Fruit fly (Drosophila melanogaster): ENCODE measurements around the gene CG16700.

The CG16700 gene

dm6 chrX:17091062-17091904 lies at the start of gene CG16700, which contains the start of gene CG4991:
TSS of gene CG16700 (plus strand) at chrX:17091854.
TSS of gene CG4991 (plus strand) at chrX:17091854.
- no peak for TF ChIP-seq mld (GFP tag; IDR thresholded peaks at IDR 0.05; ENCODE audit: partially characterized antibody)
- TF ChIP-seq Ravus (GFP tag; IDR thresholded peaks at IDR 0.05) = 0 out of 2 replicates have a peak, but pooled peaks have one; percentile 7
- no peak for TF ChIP-seq Atf3 (GFP tag; optimal IDR thresholded peaks at IDR 0.05)
- TF ChIP-seq esg (GFP tag; conservative IDR thresholded peaks at IDR 0.05) = peak; percentile 60
- TF ChIP-seq pan (optimal IDR thresholded peaks at IDR 0.05) = no peak
- peak in 1 of 2 experiments; percentile 70 for TF ChIP-seq pan (GFP tag; optimal IDR thresholded peaks at IDR 0.05 in 1 of 2, IDR thresholded peaks at IDR 0.05 in 1 of 2)
- TF ChIP-seq tx (GFP tag; optimal IDR thresholded peaks at IDR 0.05) = no peak
- no peak for TF ChIP-seq Ets97D (GFP tag; optimal IDR thresholded peaks at IDR 0.05)
- no peak for TF ChIP-seq CG7786 (GFP tag; optimal IDR thresholded peaks at IDR 0.05)
- TF ChIP-seq Kr (GFP tag; optimal IDR thresholded peaks at IDR 0.05) = no peak
- peak; percentile 47; the same call in 2 of the 3 replicates for TF ChIP-seq B-H1 (GFP tag; IDR thresholded peaks at IDR 0.05)
- peak; percentile 36 for TF ChIP-seq Camta (GFP tag; optimal IDR thresholded peaks at IDR 0.05)
- TF ChIP-seq toy (GFP tag; IDR thresholded peaks at IDR 0.05) = 0 out of 2 replicates have a peak, but pooled peaks have one; percentile 27
- no peak for TF ChIP-seq pum (GFP tag; optimal IDR thresholded peaks at IDR 0.05)
- no peak for TF ChIP-seq TFAM (GFP tag; optimal IDR thresholded peaks at IDR 0.05)
- no peak for TF ChIP-seq Sry-δ (GFP tag; optimal IDR thresholded peaks at IDR 0.05)
- peak; percentile 87 for TF ChIP-seq CG12659 (GFP tag; optimal IDR thresholded peaks at IDR 0.05)
- TF ChIP-seq jumu (GFP tag; optimal IDR thresholded peaks at IDR 0.05) = no peak
- peak; percentile 42 for TF ChIP-seq CG30431 (GFP tag; optimal IDR thresholded peaks at IDR 0.05)
- peak; percentile 76 for TF ChIP-seq cwo (GFP tag; optimal IDR thresholded peaks at IDR 0.05)
- no peak for TF ChIP-seq CG3838 (GFP tag; optimal IDR thresholded peaks at IDR 0.05)
- TF ChIP-seq Hmx (GFP tag; optimal IDR thresholded peaks at IDR 0.05) = no peak
- peak; percentile 61 for TF ChIP-seq Hsf (GFP tag; optimal IDR thresholded peaks at IDR 0.05)
- no peak for TF ChIP-seq C15 (GFP tag; IDR thresholded peaks at IDR 0.05)
- TF ChIP-seq CG10209 (GFP tag; optimal IDR thresholded peaks at IDR 0.05) = peak; percentile 80
- peak; percentile 46 for TF ChIP-seq salm (tag; optimal IDR thresholded peaks at IDR 0.05)
- no peak for TF ChIP-seq ap (GFP tag; IDR thresholded peaks at IDR 0.05)
- TF ChIP-seq CG1233 (GFP tag; optimal IDR thresholded peaks at IDR 0.05) = peak; percentile 72
- TF ChIP-seq CG8359 (GFP tag; optimal IDR thresholded peaks at IDR 0.05; ENCODE audit: borderline replicate concordance) = peak; percentile 31
- peak; percentile 34 for TF ChIP-seq CG15479 (GFP tag; optimal IDR thresholded peaks at IDR 0.05)
- peak; percentile 84 for TF ChIP-seq Sox102F (GFP tag; optimal IDR thresholded peaks at IDR 0.05)
- TF ChIP-seq MESR4 (GFP tag; optimal IDR thresholded peaks at IDR 0.05) = no peak
- TF ChIP-seq tap (tag; optimal IDR thresholded peaks at IDR 0.05) = peak; percentile 65
- TF ChIP-seq chinmo (GFP tag; IDR thresholded peaks at IDR 0.05; ENCODE audit: partially characterized antibody) = 0 out of 4 replicates have a peak, but pooled peaks have one; percentile 43
- TF ChIP-seq amos (GFP tag; IDR thresholded peaks at IDR 0.05; ENCODE audit: partially characterized antibody) = no peak
- TF ChIP-seq CG30020 (tag; optimal IDR thresholded peaks at IDR 0.05) = peak; percentile 69
- TF ChIP-seq CG4282 (GFP tag; optimal IDR thresholded peaks at IDR 0.05) = no peak
- no peak for TF ChIP-seq CG8478 (optimal IDR thresholded peaks at IDR 0.05)
- no peak for TF ChIP-seq CG17802 (tag; optimal IDR thresholded peaks at IDR 0.05)
- peak; percentile 39; the same call in 1 of the 2 replicates for TF ChIP-seq ro (GFP tag; IDR thresholded peaks at IDR 0.05)
- TF ChIP-seq CG14014 (GFP tag; IDR thresholded peaks at IDR 0.05) = peak; percentile 71
- peak; percentile 55 for TF ChIP-seq CG7357 (GFP tag; IDR thresholded peaks at IDR 0.05)
- TF ChIP-seq zf30C (GFP tag; optimal IDR thresholded peaks at IDR 0.05) = peak; percentile 86
- TF ChIP-seq crc (GFP tag; optimal IDR thresholded peaks at IDR 0.05) = no peak
- TF ChIP-seq az2 (GFP tag; optimal IDR thresholded peaks at IDR 0.05) = peak; percentile 76
- TF ChIP-seq NfI (GFP tag; optimal IDR thresholded peaks at IDR 0.05) = peak; percentile 55
- TF ChIP-seq CG3163 (GFP tag; optimal IDR thresholded peaks at IDR 0.05) = no peak
- peak; percentile 71 for TF ChIP-seq CG5180 (GFP tag; optimal IDR thresholded peaks at IDR 0.05)
- peak; percentile 60; the same call in 1 of the 3 replicates for TF ChIP-seq jigr1 (GFP tag; IDR thresholded peaks at IDR 0.05)
